Fruit fly (Drosophila melanogaster): ENCODE data around the gene CG5614.

DNA sequence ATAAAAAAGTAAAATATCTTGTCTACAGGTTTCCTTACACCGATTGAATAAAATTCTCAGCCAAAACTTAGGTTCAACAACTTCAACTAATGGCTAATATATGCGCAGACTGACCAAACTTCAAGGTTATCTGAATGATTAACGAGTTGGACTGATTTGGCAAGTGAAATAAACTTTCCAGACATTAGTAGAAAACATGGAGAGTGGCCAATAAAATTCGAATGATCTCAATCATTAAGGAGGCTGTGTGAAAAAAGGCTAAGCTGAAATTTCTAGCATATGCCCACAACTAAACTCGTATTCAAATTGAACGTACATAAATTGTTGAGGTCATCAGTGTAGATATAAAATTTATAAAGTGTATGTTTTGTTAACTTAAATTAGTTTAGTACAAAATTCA is at the start of gene CG5614:
- TF ChIP-seq NFAT (GFP tag; IDR thresholded peaks at IDR 0.05) (no peak), CG14050 (GFP tag; IDR thresholded peaks at IDR 0.05) (no peak), CG11247 (GFP tag; IDR thresholded peaks at IDR 0.05) (no peak), CG17568 (GFP tag; optimal IDR thresholded peaks at IDR 0.05) (no peak), phol (tag; optimal IDR thresholded peaks at IDR 0.05) (no peak), insv (GFP tag; optimal IDR thresholded peaks at IDR 0.05) (no peak), Sox102F (GFP tag; optimal IDR thresholded peaks at IDR 0.05) (no peak), nerfin-1 (tag; optimal IDR thresholded peaks at IDR 0.05) (no peak), da (GFP tag; optimal IDR thresholded peaks at IDR 0.05) (no peak), CG12391 (tag; optimal IDR thresholded peaks at IDR 0.05) (no peak), CG6689 (GFP tag; IDR thresholded peaks at IDR 0.05) (no peak), Sin3A (optimal IDR thresholded peaks at IDR 0.05) (no peak), CG6175 (GFP tag; IDR thresholded peaks at IDR 0.05) (no peak), corto (GFP tag; optimal IDR thresholded peaks at IDR 0.05) (no peak)

All from whole organism, embryonic.